Worm (Caenorhabditis elegans): ENCODE data around the gene spp-8.

Gene spp-8

ce11 chrIV:8475030-8475679, 6.3 kb upstream of the spp-8 start:
- TF ChIP-seq pros-1 (tag; optimal IDR thresholded peaks at IDR 0.05): no peak
- no peak for TF ChIP-seq pha-2 (tag; optimal IDR thresholded peaks at IDR 0.05)
- no peak for TF ChIP-seq ceh-24 (tag; optimal IDR thresholded peaks at IDR 0.05)
- TF ChIP-seq elt-4 (tag; optimal IDR thresholded peaks at IDR 0.05): no peak
- no peak for TF ChIP-seq ets-4 (tag; optimal IDR thresholded peaks at IDR 0.05)

- TF ChIP-seq unc-42 (tag; optimal IDR thresholded peaks at IDR 0.05): no peak
- no peak for TF ChIP-seq che-1 (tag; optimal IDR thresholded peaks at IDR 0.05)
- TF ChIP-seq ahr-1 (tag; optimal IDR thresholded peaks at IDR 0.05): no peak
- no peak for TF ChIP-seq ceh-31 (tag; optimal IDR thresholded peaks at IDR 0.05)
- TF ChIP-seq pax-1 (tag; optimal IDR thresholded peaks at IDR 0.05): no peak
- TF ChIP-seq ref-2 (tag; optimal IDR thresholded peaks at IDR 0.05): no peak
- TF ChIP-seq hlh-15 (tag; optimal IDR thresholded peaks at IDR 0.05): no peak
- TF ChIP-seq C38D4.7 (GFP tag; optimal IDR thresholded peaks at IDR 0.05): no peak
- no peak for TF ChIP-seq unc-55 (GFP tag; optimal IDR thresholded peaks at IDR 0.05)
- TF ChIP-seq elt-4 (tag; optimal IDR thresholded peaks at IDR 0.05): no peak
- no peak for TF ChIP-seq ceh-45 (GFP tag; IDR thresholded peaks at IDR 0.05)
Observed at ce11 chrIV:8476166-8476565, 5.3 kb upstream of the spp-8 start.

- TF ChIP-seq zip-5 (tag; optimal IDR thresholded peaks at IDR 0.05): no peak
- TF ChIP-seq ceh-31 (tag; optimal IDR thresholded peaks at IDR 0.05): no peak
- TF ChIP-seq ref-2 (tag; optimal IDR thresholded peaks at IDR 0.05): no peak
- TF ChIP-seq ceh-19 (GFP tag; optimal IDR thresholded peaks at IDR 0.05): no peak
- TF ChIP-seq fax-1 (tag; optimal IDR thresholded peaks at IDR 0.05): no peak
- no peak for TF ChIP-seq ceh-22 (tag; optimal IDR thresholded peaks at IDR 0.05)
Observed at ce11 chrIV:8476880-8477279, 4.6 kb upstream of the spp-8 start, which contains the start of gene spp-10. spp-10 (plus strand) TSS chrIV:8477180.

- TF ChIP-seq nfya-1 (tag; optimal IDR thresholded peaks at IDR 0.05): no peak
- TF ChIP-seq ceh-31 (tag; optimal IDR thresholded peaks at IDR 0.05): no peak
- no peak for TF ChIP-seq ceh-30 (tag; optimal IDR thresholded peaks at IDR 0.05)
- TF ChIP-seq mec-3 (tag; optimal IDR thresholded peaks at IDR 0.05; ENCODE audit: borderline replicate concordance): no peak
- TF ChIP-seq fax-1 (tag; optimal IDR thresholded peaks at IDR 0.05): no peak
- TF ChIP-seq ceh-14 (tag; optimal IDR thresholded peaks at IDR 0.05): no peak
- no peak for TF ChIP-seq hlh-15 (tag; optimal IDR thresholded peaks at IDR 0.05)
- TF ChIP-seq pros-1 (tag; optimal IDR thresholded peaks at IDR 0.05): no peak
- no peak for TF ChIP-seq Y22D7AL.16 (tag; optimal IDR thresholded peaks at IDR 0.05)
- TF ChIP-seq tbx-2 (tag; optimal IDR thresholded peaks at IDR 0.05): no peak
- TF ChIP-seq unc-55 (GFP tag; optimal IDR thresholded peaks at IDR 0.05): no peak
- no peak for TF ChIP-seq ttx-3 (tag; optimal IDR thresholded peaks at IDR 0.05)
- TF ChIP-seq ama-1 (optimal IDR thresholded peaks at IDR 0.05): no peak
Observed at ce11 chrIV:8478516-8478915, 2.9 kb upstream of the spp-8 start.

ce11 chrIV:8479346-8479745, 2.1 kb upstream of the spp-8 start, which contains the start of gene hlh-12:
hlh-12 (minus strand) TSS chrIV:8479446.
- TF ChIP-seq elt-4 (tag; optimal IDR thresholded peaks at IDR 0.05) (no peak), K02D7.2 (tag; optimal IDR thresholded peaks at IDR 0.05) (no peak), tbx-7 (tag; optimal IDR thresholded peaks at IDR 0.05) (no peak), lin-11 (tag; optimal IDR thresholded peaks at IDR 0.05) (no peak), mec-3 (tag; optimal IDR thresholded peaks at IDR 0.05; ENCODE audit: borderline replicate concordance) (no peak), ceh-2 (tag; optimal IDR thresholded peaks at IDR 0.05) (no peak), pax-1 (tag; optimal IDR thresholded peaks at IDR 0.05) (no peak)

- TF ChIP-seq tbx-2 (tag; optimal IDR thresholded peaks at IDR 0.05) (no peak), unc-3 (GFP tag; conservative IDR thresholded peaks at IDR 0.05) (no peak), unc-3 (tag; optimal IDR thresholded peaks at IDR 0.05) (no peak), ceh-19 (GFP tag; optimal IDR thresholded peaks at IDR 0.05) (no peak), unc-55 (GFP tag; optimal IDR thresholded peaks at IDR 0.05) (no peak), lim-6 (tag; optimal IDR thresholded peaks at IDR 0.05) (no peak)
Observed at ce11 chrIV:8487183-8487582, 5.7 kb downstream of the spp-8 start, which contains the start of gene srlf-3. srlf-3 (plus strand) TSS chrIV:8487483.
